Worm (Caenorhabditis elegans) whole organism, mixed stage, embryonic: Measurements from ENCODE around the gene hlh-4.

Experiments
- M03D4.4 ChIP-seq: sonication (generic microtip); optimal IDR thresholded peaks from 2 replicates; lab custom pipeline; 2017; ENCODE audit warnings: mild to moderate bottlenecking, missing genetic modification characterization, missing compliant biosample characterization
- mab-5 ChIP-seq: fragments of 150-350 bp; optimal IDR thresholded peaks from 2 replicates; lab custom pipeline; 2014; ENCODE audit warnings: missing biosample characterization, missing genetic modification characterization
- mls-2 ChIP-seq: sonication (generic microtip); optimal IDR thresholded peaks from 2 replicates; lab custom pipeline; 2016; ENCODE audit warnings: mild to moderate bottlenecking, missing genetic modification characterization, moderate library complexity, missing compliant biosample characterization
- nhr-12 ChIP-seq: fragments of 150-350 bp; optimal IDR thresholded peaks from 2 replicates; lab custom pipeline; 2014; ENCODE audit warnings: missing biosample characterization, missing genetic modification characterization
- nhr-237 ChIP-seq: fragments of 150-350 bp; optimal IDR thresholded peaks from 2 replicates; lab custom pipeline; 2014; ENCODE audit warnings: missing biosample characterization, missing genetic modification characterization
- snpc-4 ChIP-seq: fragments of 150-350 bp; optimal IDR thresholded peaks from 2 replicates; lab custom pipeline; 2014; ENCODE audit warnings: missing biosample characterization, missing genetic modification characterization
- tbx-8 ChIP-seq: fragments of 200-800 bp; sonication (Bioruptor generic); optimal IDR thresholded peaks from 2 replicates; lab custom pipeline; 2018; ENCODE audit warnings: mild to moderate bottlenecking, missing genetic modification characterization, moderate library complexity, missing compliant biosample characterization
- unc-39 ChIP-seq: fragments of 150-350 bp; optimal IDR thresholded peaks from 2 replicates; lab custom pipeline; 2014; ENCODE audit warnings: missing biosample characterization, missing genetic modification characterization

DNA sequence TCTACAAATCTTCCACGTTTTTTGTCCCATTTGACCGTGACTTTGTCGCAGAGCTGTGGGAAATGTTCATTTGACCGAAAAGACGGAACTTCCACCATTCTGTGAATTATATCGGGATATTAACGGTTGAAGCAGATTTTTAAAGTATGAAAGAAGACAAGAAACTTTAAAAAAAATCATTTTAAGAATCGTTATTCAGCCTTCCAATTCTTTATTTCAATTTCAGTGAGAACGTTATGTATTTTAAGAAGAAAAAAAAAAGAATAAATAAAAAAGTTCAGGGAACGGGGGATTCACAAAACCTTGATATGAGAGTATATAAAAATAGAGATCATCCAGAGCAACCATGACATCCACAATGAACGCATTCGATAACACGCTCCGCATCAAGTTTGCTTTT is 44.4 kb downstream of the hlh-4 start, which contains the start of gene set-3:
- TF ChIP-seq mls-2 (tag; lab: Kevin White, UChicago) (no peak), nhr-237 (tag; lab: Kevin White, UChicago) (no peak), unc-39 (tag; lab: Kevin White, UChicago) (no peak), M03D4.4 (tag; lab: Kevin White, UChicago) (no peak), snpc-4 (tag; lab: Kevin White, UChicago) (no peak), tbx-8 (GFP tag; lab: Kevin White, UChicago) (no peak), mab-5 (tag; lab: Kevin White, UChicago) (no peak), nhr-12 (no peak)
